Fruit fly (Drosophila melanogaster) whole organism, wandering third instar larva: ENCODE data around the gene gNacalpha.

ENCODE experiments used
- Dif ChIP-seq: fragments of 200-275, 200-300 bp; sonication (Bioruptor generic); optimal IDR thresholded peaks from 2 replicates; lab custom pipeline; 2018; ENCODE audit warnings: missing biosample characterization, missing genetic modification characterization; ENCODE audit not compliant: partially characterized antibody
- Sp1 ChIP-seq: fragments of 200-800 bp; sonication (Bioruptor generic); optimal IDR thresholded peaks from 3 replicates; lab custom pipeline; 2019; ENCODE audit warnings: missing biosample characterization, mild to moderate bottlenecking, missing genetic modification characterization, moderate library complexity
- br ChIP-seq: fragments of 200-800 bp; sonication (Bioruptor generic); optimal IDR thresholded peaks from 2 replicates; lab custom pipeline; 2016; ENCODE audit warnings: missing biosample characterization, missing genetic modification characterization
- dsf ChIP-seq: sonication (Bioruptor generic); optimal IDR thresholded peaks from 2 replicates; lab custom pipeline; 2016; ENCODE audit warnings: missing biosample characterization, missing genetic modification characterization, borderline replicate concordance
- foxo ChIP-seq, 2 experiments: fragments of 200-800 bp; sonication (Bioruptor generic); optimal IDR thresholded peaks; 2 replicates in 1 of 2; 3 replicates in 1 of 2; lab custom pipeline; 2016 to 2017; ENCODE audit warnings: missing biosample characterization in 2 of 2, missing genetic modification characterization in 2 of 2
- jim ChIP-seq: fragments of 175-275, 200-325 bp; sonication (Bioruptor generic); optimal IDR thresholded peaks from 2 replicates; lab custom pipeline; 2016; ENCODE audit warnings: missing biosample characterization, mild to moderate bottlenecking, missing genetic modification characterization
- lola ChIP-seq: fragments of >200 bp; optimal IDR thresholded peaks from 2 replicates; lab custom pipeline; 2017; ENCODE audit warnings: missing biosample characterization, missing genetic modification characterization
- psq ChIP-seq: fragments of 200-800 bp; sonication (Bioruptor generic); optimal IDR thresholded peaks from 3 replicates; lab custom pipeline; 2017; ENCODE audit warnings: missing biosample characterization, mild to moderate bottlenecking, missing genetic modification characterization, moderate library complexity
- sv ChIP-seq: fragments of 200-800 bp; sonication (Bioruptor generic); optimal IDR thresholded peaks from 3 replicates; lab custom pipeline; 2016; ENCODE audit warnings: missing biosample characterization, missing genetic modification characterization

dm6 chr2L:1080802-1081464 lies 43.9 kb downstream of the gNacalpha start, which contains the start of gene Atg4a:
- TF ChIP-seq Sp1 (no peak), lola (no peak), sv (GFP tag; lab: Kevin White, UChicago) (no peak), Dif (GFP tag; lab: Kevin White, UChicago) (no peak), jim (GFP tag; lab: Kevin White, UChicago) (no peak), dsf (GFP tag; lab: Kevin White, UChicago) (no peak), psq (GFP tag; lab: Kevin White, UChicago) (no peak), foxo (GFP tag; optimal IDR thresholded peaks at IDR 0.05; lab: Kevin White, UChicago) (no peak), br (GFP tag; lab: Kevin White, UChicago) (no peak)
